Comparison of ENCODE assay signal across 1 fruit fly cellular context in the genomic region with DNA sequence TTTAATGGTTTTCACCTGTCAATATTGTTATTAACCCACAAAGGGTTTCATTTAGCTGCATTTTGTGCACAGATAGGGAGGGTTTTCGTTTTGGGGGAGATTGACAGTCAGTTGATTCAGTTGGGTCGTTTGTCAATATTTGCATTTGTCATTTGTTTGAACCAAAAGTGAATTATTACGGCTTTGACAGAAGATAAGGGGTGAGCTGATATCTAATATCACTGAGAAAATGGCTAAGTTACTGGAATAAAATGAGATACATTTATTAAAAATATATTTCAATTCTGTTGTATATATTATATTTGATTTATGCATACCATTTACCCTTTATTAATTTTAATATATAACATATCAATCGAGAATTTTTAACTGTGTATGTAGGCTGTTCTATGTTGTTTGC.
TF ChIP-seq lines count a peak whose summit lies in the region.

No protein-coding gene starts in this region.

TF ChIP-seq in whole organism, embryonic, 481 proteins besides CTCF, POLR2A, EP300 and RAD21 (continued from another document and continues in another):
- TF ChIP-seq Gug (GFP tag; IDR thresholded peaks at IDR 0.05; lab: Robert Waterston, UW) = no peak
- peak; percentile 79 for TF ChIP-seq fd64A (GFP tag; optimal IDR thresholded peaks at IDR 0.05; lab: Kevin White, UChicago)
- no peak for TF ChIP-seq Side (GFP tag; optimal IDR thresholded peaks at IDR 0.05; lab: Kevin White, UChicago)
- peak; percentile 50 for TF ChIP-seq Fer1 (GFP tag; optimal IDR thresholded peaks at IDR 0.05; lab: Kevin White, UChicago)
- TF ChIP-seq pfk (GFP tag; optimal IDR thresholded peaks at IDR 0.05; lab: Kevin White, UChicago) = peak; percentile 31
- peak in 1 of 2 experiments; percentile 58 for TF ChIP-seq eve (GFP tag; optimal IDR thresholded peaks at IDR 0.05; lab: Kevin White, UChicago)
- peak; percentile 16 for TF ChIP-seq CG6683 (GFP tag; optimal IDR thresholded peaks at IDR 0.05; lab: Kevin White, UChicago)
- TF ChIP-seq CG2202 (tag; optimal IDR thresholded peaks at IDR 0.05; lab: Kevin White, UChicago) = peak; percentile 84
- TF ChIP-seq CG13296 (GFP tag; optimal IDR thresholded peaks at IDR 0.05; lab: Kevin White, UChicago) = peak; percentile 65
- TF ChIP-seq Med (GFP tag; lab: Kevin White, UChicago) = peak; percentile 36
- peak; percentile 81 for TF ChIP-seq CG7745 (tag; optimal IDR thresholded peaks at IDR 0.05; lab: Kevin White, UChicago)
- peak; percentile 60 for TF ChIP-seq CG2678 (tag; optimal IDR thresholded peaks at IDR 0.05; lab: Kevin White, UChicago)
- peak; percentile 15 for TF ChIP-seq CG30431 (GFP tag; optimal IDR thresholded peaks at IDR 0.05; lab: Kevin White, UChicago)
- TF ChIP-seq CG30020 (tag; optimal IDR thresholded peaks at IDR 0.05; lab: Kevin White, UChicago) = no peak
- peak; percentile 48 for TF ChIP-seq CG10654 (GFP tag; optimal IDR thresholded peaks at IDR 0.05; lab: Kevin White, UChicago)
- TF ChIP-seq CG3407 (GFP tag; optimal IDR thresholded peaks at IDR 0.05; lab: Kevin White, UChicago) = peak; percentile 78
- TF ChIP-seq CG12219 (GFP tag; optimal IDR thresholded peaks at IDR 0.05; lab: Kevin White, UChicago) = peak; percentile 50
- TF ChIP-seq otp (GFP tag; IDR thresholded peaks at IDR 0.05; lab: Robert Waterston, UW) = peak; percentile 68; the same call in 2 of the 3 replicates
- TF ChIP-seq CG2116 (GFP tag; optimal IDR thresholded peaks at IDR 0.05; lab: Kevin White, UChicago) = peak; percentile 28
- TF ChIP-seq Optix (GFP tag; IDR thresholded peaks at IDR 0.05; lab: Robert Waterston, UW) = no peak
- TF ChIP-seq gt (GFP tag; IDR thresholded peaks at IDR 0.05; lab: Robert Waterston, UW) = no peak
- TF ChIP-seq CG32532 (GFP tag; IDR thresholded peaks at IDR 0.05; lab: Robert Waterston, UW) = no peak
- TF ChIP-seq cg (GFP tag; optimal IDR thresholded peaks at IDR 0.05; lab: Kevin White, UChicago) = no peak
- peak; percentile 47 for TF ChIP-seq CG7556 (GFP tag; optimal IDR thresholded peaks at IDR 0.05; lab: Kevin White, UChicago)
- peak; percentile 66 for TF ChIP-seq CG12071 (GFP tag; optimal IDR thresholded peaks at IDR 0.05; lab: Kevin White, UChicago)
- TF ChIP-seq nmo (GFP tag; optimal IDR thresholded peaks at IDR 0.05; lab: Kevin White, UChicago) = peak; percentile 44
- peak in 1 of 2 experiments; percentile 8 for TF ChIP-seq Eip74EF (GFP tag; optimal IDR thresholded peaks at IDR 0.05; lab: Kevin White, UChicago)
- peak; percentile 83 for TF ChIP-seq CG17568 (GFP tag; optimal IDR thresholded peaks at IDR 0.05; lab: Kevin White, UChicago)
- peak; percentile 71 for TF ChIP-seq gcm (GFP tag; optimal IDR thresholded peaks at IDR 0.05; lab: Kevin White, UChicago)
- TF ChIP-seq sr (GFP tag; IDR thresholded peaks at IDR 0.05; lab: Robert Waterston, UW) = no peak
- peak; percentile 15 for TF ChIP-seq Xbp1 (GFP tag; optimal IDR thresholded peaks at IDR 0.05; lab: Kevin White, UChicago)
- TF ChIP-seq unpg (GFP tag; optimal IDR thresholded peaks at IDR 0.05; lab: Kevin White, UChicago) = peak; percentile 60
- peak; percentile 11 for TF ChIP-seq stwl (tag; optimal IDR thresholded peaks at IDR 0.05; lab: Kevin White, UChicago)
- TF ChIP-seq CG8281 (tag; optimal IDR thresholded peaks at IDR 0.05; lab: Kevin White, UChicago) = peak; percentile 79
- no peak for TF ChIP-seq vvl (GFP tag; IDR thresholded peaks at IDR 0.05; lab: Robert Waterston, UW)
- TF ChIP-seq Asciz (GFP tag; optimal IDR thresholded peaks at IDR 0.05; lab: Kevin White, UChicago) = peak; percentile 85
- peak; percentile 17 for TF ChIP-seq Hey (tag; optimal IDR thresholded peaks at IDR 0.05; lab: Kevin White, UChicago)
- no peak for TF ChIP-seq rib (GFP tag; IDR thresholded peaks at IDR 0.05; lab: Robert Waterston, UW)
- TF ChIP-seq salm (tag; optimal IDR thresholded peaks at IDR 0.05; lab: Kevin White, UChicago) = peak; percentile 59
- peak; percentile 54 for TF ChIP-seq dmrt99B (tag; optimal IDR thresholded peaks at IDR 0.05; lab: Kevin White, UChicago)
- TF ChIP-seq CG4360 (GFP tag; IDR thresholded peaks at IDR 0.05; lab: Robert Waterston, UW) = no peak
- peak; percentile 69 for TF ChIP-seq CG18262 (tag; optimal IDR thresholded peaks at IDR 0.05; lab: Kevin White, UChicago)
- peak; percentile 3 for TF ChIP-seq sug (tag; optimal IDR thresholded peaks at IDR 0.05; lab: Kevin White, UChicago)
- peak; percentile 61 for TF ChIP-seq CrebB (tag; optimal IDR thresholded peaks at IDR 0.05; lab: Kevin White, UChicago)
- TF ChIP-seq CG11696 (GFP tag; IDR thresholded peaks at IDR 0.05; lab: Robert Waterston, UW) = no peak
- TF ChIP-seq mld (GFP tag; IDR thresholded peaks at IDR 0.05; lab: Robert Waterston, UW; ENCODE audit: partially characterized antibody) = no peak
- peak; percentile 0 for TF ChIP-seq CG6654 (GFP tag; optimal IDR thresholded peaks at IDR 0.05; lab: Kevin White, UChicago)
- peak; percentile 7 for TF ChIP-seq Jarid2 (GFP tag; optimal IDR thresholded peaks at IDR 0.05; lab: Kevin White, UChicago)
- peak; percentile 33 for TF ChIP-seq scrt (GFP tag; optimal IDR thresholded peaks at IDR 0.05; lab: Kevin White, UChicago)
- TF ChIP-seq en (GFP tag; optimal IDR thresholded peaks at IDR 0.05; lab: Kevin White, UChicago) = peak; percentile 43
- peak; percentile 81 for TF ChIP-seq sens (GFP tag; lab: Kevin White, UChicago)
- TF ChIP-seq CG12659 (GFP tag; optimal IDR thresholded peaks at IDR 0.05; lab: Kevin White, UChicago) = peak; percentile 40
- peak; percentile 63 for TF ChIP-seq PHDP (tag; optimal IDR thresholded peaks at IDR 0.05; lab: Kevin White, UChicago)
- no peak for TF ChIP-seq CG4617 (GFP tag; optimal IDR thresholded peaks at IDR 0.05; lab: Kevin White, UChicago; ENCODE audit: borderline replicate concordance)
- TF ChIP-seq dmrt11E (tag; optimal IDR thresholded peaks at IDR 0.05; lab: Kevin White, UChicago) = peak; percentile 75
- TF ChIP-seq hkb (optimal IDR thresholded peaks at IDR 0.05; lab: Kevin White, UChicago) = no peak
- peak; percentile 64 for TF ChIP-seq hkb (GFP tag; IDR thresholded peaks at IDR 0.05; lab: Robert Waterston, UW)
- peak; percentile 67 for TF ChIP-seq CG10267 (tag; optimal IDR thresholded peaks at IDR 0.05; lab: Kevin White, UChicago)
- peak; percentile 44 for TF ChIP-seq CG18619 (GFP tag; optimal IDR thresholded peaks at IDR 0.05; lab: Kevin White, UChicago)
- TF ChIP-seq D (optimal IDR thresholded peaks at IDR 0.05; lab: Kevin White, UChicago) = no peak
- TF ChIP-seq D (GFP tag; optimal IDR thresholded peaks at IDR 0.05; lab: Kevin White, UChicago) = peak; percentile 65
- TF ChIP-seq CG14965 (GFP tag; optimal IDR thresholded peaks at IDR 0.05; lab: Kevin White, UChicago; ENCODE audit: borderline replicate concordance) = peak; percentile 24
- TF ChIP-seq CG17912 (GFP tag; optimal IDR thresholded peaks at IDR 0.05; lab: Kevin White, UChicago) = peak; percentile 72
- TF ChIP-seq zfh1 (GFP tag; IDR thresholded peaks at IDR 0.05; lab: Robert Waterston, UW) = 0 out of 3 replicates have a peak, but pooled peaks have one; percentile 23
- TF ChIP-seq insv (GFP tag; optimal IDR thresholded peaks at IDR 0.05; lab: Kevin White, UChicago) = peak in 1 of 2 experiments; percentile 8
- TF ChIP-seq zen (tag; optimal IDR thresholded peaks at IDR 0.05; lab: Kevin White, UChicago) = no peak
- TF ChIP-seq BEAF-32 (GFP tag; optimal IDR thresholded peaks at IDR 0.05; lab: Kevin White, UChicago) = no peak
- no peak for TF ChIP-seq CG5953 (GFP tag; IDR thresholded peaks at IDR 0.05; lab: Robert Waterston, UW)
- TF ChIP-seq sc (optimal IDR thresholded peaks at IDR 0.05; lab: Kevin White, UChicago) = no peak
- peak; percentile 70 for TF ChIP-seq sc (GFP tag; optimal IDR thresholded peaks at IDR 0.05; lab: Kevin White, UChicago)
- peak; percentile 45 for TF ChIP-seq CoRest (tag; optimal IDR thresholded peaks at IDR 0.05; lab: Kevin White, UChicago)
- TF ChIP-seq Fer3 (tag; optimal IDR thresholded peaks at IDR 0.05; lab: Kevin White, UChicago) = peak; percentile 36
- TF ChIP-seq wdn (GFP tag; IDR thresholded peaks at IDR 0.05; lab: Robert Waterston, UW) = no peak
- TF ChIP-seq Trl (optimal IDR thresholded peaks at IDR 0.05; lab: Kevin White, UChicago) = no peak
- peak; percentile 23 for TF ChIP-seq Trl (GFP tag; optimal IDR thresholded peaks at IDR 0.05; lab: Kevin White, UChicago)
- peak; percentile 19 for TF ChIP-seq Dek (tag; optimal IDR thresholded peaks at IDR 0.05; lab: Kevin White, UChicago)
- no peak for TF ChIP-seq Sin3A (optimal IDR thresholded peaks at IDR 0.05; lab: Kevin White, UChicago)
- TF ChIP-seq Hr51 (GFP tag; optimal IDR thresholded peaks at IDR 0.05; lab: Kevin White, UChicago) = peak; percentile 17 to 41
- TF ChIP-seq CG34224 (GFP tag; IDR thresholded peaks at IDR 0.05; lab: Robert Waterston, UW; ENCODE audit: partially characterized antibody) = no peak
- TF ChIP-seq CG18599 (GFP tag; optimal IDR thresholded peaks at IDR 0.05; lab: Kevin White, UChicago) = peak; percentile 67
- TF ChIP-seq Mes4 (GFP tag; optimal IDR thresholded peaks at IDR 0.05; lab: Kevin White, UChicago) = no peak
- TF ChIP-seq CG18764 (GFP tag; optimal IDR thresholded peaks at IDR 0.05; lab: Kevin White, UChicago) = peak; percentile 45
- peak; percentile 9 for TF ChIP-seq CG1602 (GFP tag; optimal IDR thresholded peaks at IDR 0.05; lab: Kevin White, UChicago)
- TF ChIP-seq Elba2 (GFP tag; optimal IDR thresholded peaks at IDR 0.05; lab: Kevin White, UChicago) = no peak
- TF ChIP-seq CG7987 (GFP tag; optimal IDR thresholded peaks at IDR 0.05; lab: Kevin White, UChicago) = peak; percentile 82
- peak; percentile 81 for TF ChIP-seq CG10431 (GFP tag; optimal IDR thresholded peaks at IDR 0.05; lab: Kevin White, UChicago)
- TF ChIP-seq CG6854 (GFP tag; optimal IDR thresholded peaks at IDR 0.05; lab: Kevin White, UChicago) = peak; percentile 66
- TF ChIP-seq HLH3B (GFP tag; IDR thresholded peaks at IDR 0.05; lab: Robert Waterston, UW) = peak; percentile 31; the same call in 1 of the 2 replicates
- peak; percentile 67 for TF ChIP-seq CG17359 (tag; optimal IDR thresholded peaks at IDR 0.05; lab: Kevin White, UChicago)
- TF ChIP-seq grau (tag; optimal IDR thresholded peaks at IDR 0.05; lab: Kevin White, UChicago) = peak; percentile 41
- TF ChIP-seq stc (GFP tag; IDR thresholded peaks at IDR 0.05; lab: Robert Waterston, UW) = peak; percentile 28; the same call in 1 of the 2 replicates
- TF ChIP-seq CG7357 (GFP tag; IDR thresholded peaks at IDR 0.05; lab: Robert Waterston, UW) = no peak
- peak; percentile 39 for TF ChIP-seq CG7839 (tag; optimal IDR thresholded peaks at IDR 0.05; lab: Kevin White, UChicago)
- TF ChIP-seq CG3281 (GFP tag; optimal IDR thresholded peaks at IDR 0.05; lab: Kevin White, UChicago) = peak; percentile 48
- peak; percentile 8 for TF ChIP-seq Hsf (GFP tag; optimal IDR thresholded peaks at IDR 0.05; lab: Kevin White, UChicago)
- peak; percentile 47 for TF ChIP-seq Sry-β (GFP tag; optimal IDR thresholded peaks at IDR 0.05; lab: Kevin White, UChicago)
- TF ChIP-seq Rfx (GFP tag; IDR thresholded peaks at IDR 0.05; lab: Robert Waterston, UW) = no peak
- peak; percentile 6 for TF ChIP-seq CG10147 (GFP tag; optimal IDR thresholded peaks at IDR 0.05; lab: Kevin White, UChicago)
- peak; percentile 54 for TF ChIP-seq CG9727 (GFP tag; optimal IDR thresholded peaks at IDR 0.05; lab: Kevin White, UChicago)
- peak; percentile 68 for TF ChIP-seq Xrp1 (GFP tag; IDR thresholded peaks at IDR 0.05; lab: Robert Waterston, UW)
- peak; percentile 58 for TF ChIP-seq CG8388 (GFP tag; optimal IDR thresholded peaks at IDR 0.05; lab: Kevin White, UChicago)
- peak; percentile 31 for TF ChIP-seq CG15514 (GFP tag; optimal IDR thresholded peaks at IDR 0.05; lab: Kevin White, UChicago)
- TF ChIP-seq CG2875 (GFP tag; optimal IDR thresholded peaks at IDR 0.05; lab: Kevin White, UChicago) = peak; percentile 74
- TF ChIP-seq pnt (GFP tag; optimal IDR thresholded peaks at IDR 0.05; lab: Kevin White, UChicago) = no peak
- peak; percentile 87 for TF ChIP-seq ac (GFP tag; optimal IDR thresholded peaks at IDR 0.05; lab: Kevin White, UChicago)
- peak; percentile 29 for TF ChIP-seq bigmax (GFP tag; optimal IDR thresholded peaks at IDR 0.05; lab: Kevin White, UChicago)
- peak; percentile 70 for TF ChIP-seq sqz (GFP tag; optimal IDR thresholded peaks at IDR 0.05; lab: Kevin White, UChicago)
- TF ChIP-seq CG31365 (tag; optimal IDR thresholded peaks at IDR 0.05; lab: Kevin White, UChicago) = peak; percentile 49
- peak; percentile 76 for TF ChIP-seq CG6254 (GFP tag; optimal IDR thresholded peaks at IDR 0.05; lab: Kevin White, UChicago)
- TF ChIP-seq CG2712 (tag; optimal IDR thresholded peaks at IDR 0.05; lab: Kevin White, UChicago) = peak; percentile 70
- peak; percentile 59 for TF ChIP-seq HHEX (GFP tag; optimal IDR thresholded peaks at IDR 0.05; lab: Kevin White, UChicago)
- TF ChIP-seq prd (optimal IDR thresholded peaks at IDR 0.05; lab: Kevin White, UChicago) = no peak
- 0 out of 3 replicates have a peak, but pooled peaks have one; percentile 21 for TF ChIP-seq prd (GFP tag; IDR thresholded peaks at IDR 0.05; lab: Robert Waterston, UW)
- TF ChIP-seq tgo (GFP tag; IDR thresholded peaks at IDR 0.05; lab: Robert Waterston, UW) = peak; percentile 24; the same call in 2 of the 3 replicates
- TF ChIP-seq gsb (GFP tag; IDR thresholded peaks at IDR 0.05; lab: Robert Waterston, UW) = no peak
- TF ChIP-seq nerfin-1 (tag; optimal IDR thresholded peaks at IDR 0.05; lab: Kevin White, UChicago) = peak; percentile 73
- TF ChIP-seq Ptx1 (GFP tag; IDR thresholded peaks at IDR 0.05; lab: Robert Waterston, UW) = peak; percentile 26; the same call in 1 of the 2 replicates
- no peak for TF ChIP-seq CG11456 (GFP tag; IDR thresholded peaks at IDR 0.05; lab: Robert Waterston, UW)
- no peak for TF ChIP-seq dimm (GFP tag; IDR thresholded peaks at IDR 0.05; lab: Robert Waterston, UW)
- peak; percentile 76 for TF ChIP-seq lab (GFP tag; optimal IDR thresholded peaks at IDR 0.05; lab: Kevin White, UChicago)
- TF ChIP-seq caup (GFP tag; optimal IDR thresholded peaks at IDR 0.05; lab: Kevin White, UChicago; ENCODE audit: severe bottlenecking) = peak; percentile 65
- no peak for TF ChIP-seq Dip3 (GFP tag; optimal IDR thresholded peaks at IDR 0.05; lab: Kevin White, UChicago)
- peak; percentile 68 for TF ChIP-seq odd (GFP tag; optimal IDR thresholded peaks at IDR 0.05; lab: Kevin White, UChicago)
- peak; percentile 37 for TF ChIP-seq tin (GFP tag; optimal IDR thresholded peaks at IDR 0.05; lab: Kevin White, UChicago)
- TF ChIP-seq CG8290 (GFP tag; optimal IDR thresholded peaks at IDR 0.05; lab: Kevin White, UChicago) = peak; percentile 48
- peak; percentile 36 to 79 for TF ChIP-seq CG8290 (tag; optimal IDR thresholded peaks at IDR 0.05; lab: Kevin White, UChicago)
- TF ChIP-seq D19A (tag; optimal IDR thresholded peaks at IDR 0.05; lab: Kevin White, UChicago) = peak; percentile 58
